Worm (Caenorhabditis elegans) whole organism, midembryonic: ENCODE measurements around the gene Y113G7B.27.

Experiments used
- T22C8.4 ChIP-seq: fragments of 200-800 bp; sonication (Bioruptor generic); IDR thresholded peaks from 2 replicates; pipeline ENCODE4 v1.3.6; 2022; ENCODE audit warnings: missing genetic modification characterization, missing compliant biosample characterization
- cog-1 ChIP-seq: sonication (generic microtip); optimal IDR thresholded peaks from 2 replicates; lab custom pipeline; 2016; ENCODE audit warnings: missing genetic modification characterization, missing compliant biosample characterization
- flt-1 ChIP-seq: fragments of 200-800 bp; sonication (Bioruptor generic); IDR thresholded peaks from 2 replicates; pipeline ENCODE4 v1.3.6; 2022; ENCODE audit warnings: missing genetic modification characterization, missing compliant biosample characterization
- klf-2 ChIP-seq: fragments of 200-800 bp; sonication (Bioruptor generic); conservative IDR thresholded peaks from 2 replicates; pipeline ENCODE4 v1.3.6; 2022; ENCODE audit warnings: missing genetic modification reagents, missing genetic modification characterization, missing compliant biosample characterization
- med-1 ChIP-seq: sonication (generic microtip); optimal IDR thresholded peaks from 2 replicates; lab custom pipeline; 2017; ENCODE audit warnings: missing genetic modification characterization, mild to moderate bottlenecking, missing compliant biosample characterization, antibody characterized with exemption, missing genetic modification reagents; ENCODE audit not compliant: insufficient read depth
- ref-1 ChIP-seq: fragments of 200-800 bp; sonication (Bioruptor generic); conservative IDR thresholded peaks from 2 replicates; pipeline ENCODE4 v1.3.6; 2022; ENCODE audit warnings: missing genetic modification reagents, missing genetic modification characterization, missing compliant biosample characterization
- tab-1 ChIP-seq: fragments of 200-800 bp; sonication (Bioruptor generic); IDR thresholded peaks from 2 replicates; pipeline ENCODE4 v1.3.6; 2022; ENCODE audit warnings: missing genetic modification characterization, missing compliant biosample characterization
- ztf-23 ChIP-seq: fragments of 200-800 bp; sonication (Bioruptor generic); IDR thresholded peaks from 2 replicates; pipeline ENCODE4 v1.3.6; 2022; ENCODE audit warnings: missing genetic modification reagents, missing genetic modification characterization, missing compliant biosample characterization
- ztf-29 ChIP-seq: fragments of 200-800 bp; sonication (Bioruptor generic); IDR thresholded peaks from 2 replicates; pipeline ENCODE4 v1.3.6; 2022; ENCODE audit warnings: missing genetic modification reagents, missing genetic modification characterization, missing compliant biosample characterization

Gene Y113G7B.27

ce11 chrV:20233743-20234142 lies 41.1 kb downstream of the Y113G7B.27 start, which contains the start of gene Y113G7B.15:
TSS of gene Y113G7B.15 (minus strand) at chrV:20233843.
- no peak for TF ChIP-seq med-1
- TF ChIP-seq tab-1: no peak

DNA sequence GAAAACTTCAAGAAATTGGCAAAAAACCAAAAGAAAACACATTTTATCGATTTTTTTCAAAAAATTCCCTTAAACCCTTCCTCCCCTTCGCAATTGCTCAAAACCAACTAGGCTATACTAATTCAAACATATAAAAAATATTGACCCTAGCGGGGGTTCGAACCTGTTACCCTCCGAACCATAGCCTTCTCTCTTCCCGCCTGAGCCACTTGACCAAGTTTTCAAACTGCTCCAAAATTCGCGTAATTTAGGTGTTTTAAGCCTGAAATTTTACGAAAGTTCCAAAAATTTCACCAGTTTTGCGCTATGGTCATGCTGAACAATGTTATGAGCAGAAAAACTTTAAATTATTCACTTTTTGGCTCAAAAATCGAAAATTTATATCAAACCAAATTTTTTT lies 41.8 kb downstream of the Y113G7B.27 start:
- no peak for TF ChIP-seq ref-1 (GFP tag; lab: Robert Waterston, UW)
- TF ChIP-seq T22C8.4 (GFP tag; lab: Robert Waterston, UW): no peak
- TF ChIP-seq flt-1 (GFP tag; lab: Robert Waterston, UW): 0 out of 2 replicates have a peak, but pooled peaks have one; percentile 4

ce11 chrV:20235231-20235630 lies 42.6 kb downstream of the Y113G7B.27 start:
- TF ChIP-seq cog-1 (no peak), tab-1 (no peak), klf-2 (GFP tag; lab: Robert Waterston, UW) (no peak), ref-1 (GFP tag; lab: Robert Waterston, UW) (no peak), ztf-23 (GFP tag; lab: Robert Waterston, UW) (no peak), T22C8.4 (GFP tag; lab: Robert Waterston, UW) (no peak), med-1 (no peak), ztf-29 (no peak), flt-1 (GFP tag; lab: Robert Waterston, UW) (no peak)

DNA sequence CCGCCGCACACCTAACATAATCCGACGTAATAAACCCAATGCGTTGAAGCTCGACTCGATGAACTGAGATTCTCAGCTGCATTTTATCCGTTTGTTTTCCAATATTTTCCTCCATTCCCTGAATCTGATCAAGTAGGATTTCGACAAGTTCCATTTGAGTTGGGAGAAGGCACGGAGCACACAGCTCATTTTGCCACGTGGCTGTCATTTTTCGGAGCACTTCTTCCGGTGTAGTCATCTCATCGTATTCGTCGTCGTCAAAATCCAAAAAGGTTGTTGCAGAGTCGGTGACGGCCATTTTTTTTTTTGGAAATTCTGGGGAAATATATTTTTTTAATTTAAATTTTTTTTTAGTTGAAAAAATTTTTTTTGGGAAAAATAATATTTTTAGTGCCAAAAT lies 44.8 kb downstream of the Y113G7B.27 start, which contains the start of gene sld-5:
Gene sld-5 (minus strand): TSS at position 317 of the 400 bp plus-strand sequence.
- TF ChIP-seq tab-1 (no peak), ztf-29 (no peak), flt-1 (GFP tag; lab: Robert Waterston, UW) (no peak), ztf-23 (GFP tag; lab: Robert Waterston, UW) (no peak), cog-1 (no peak), T22C8.4 (GFP tag; lab: Robert Waterston, UW) (no peak)

DNA sequence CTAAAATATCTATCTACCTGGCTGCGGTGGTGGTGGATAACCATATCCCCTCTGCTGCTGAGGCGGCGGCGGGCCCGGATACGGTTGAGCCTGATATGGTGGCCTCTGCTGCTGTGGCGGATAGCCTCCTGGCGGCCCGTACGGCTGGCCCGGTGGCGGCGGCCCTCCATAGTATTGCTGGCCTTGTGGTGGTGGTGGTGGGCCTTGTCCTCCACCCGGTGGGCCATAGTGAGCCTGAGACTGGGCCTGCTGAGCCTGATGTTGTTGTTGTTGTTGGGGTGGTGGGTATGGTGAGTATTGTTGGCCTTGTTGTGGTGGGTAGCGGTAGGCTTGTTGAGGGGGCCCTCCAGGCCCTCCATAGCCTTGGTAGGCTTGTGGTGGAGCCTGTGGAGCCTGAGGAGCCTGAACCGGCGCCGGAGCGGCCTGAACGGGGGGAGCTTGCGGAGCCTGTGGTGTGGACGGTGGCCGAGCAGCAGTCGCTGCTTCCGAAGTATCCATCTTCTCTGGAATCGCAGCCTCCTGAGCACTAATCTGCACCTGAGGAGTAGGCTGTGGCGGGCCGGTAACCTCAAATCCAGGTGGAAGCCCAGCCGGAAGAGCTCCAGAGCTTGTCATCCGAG lies 48.7 kb downstream of the Y113G7B.27 start:
- TF ChIP-seq ztf-29 (no peak), flt-1 (GFP tag; lab: Robert Waterston, UW) (0 out of 2 replicates have a peak, but pooled peaks have one; percentile 41)
